Worm (Caenorhabditis elegans) whole organism, midembryonic: Measurements from ENCODE around the gene F45H10.2.

Experiments
- T22C8.4 ChIP-seq: fragments of 200-800 bp; sonication (Bioruptor generic); IDR thresholded peaks from 2 replicates; pipeline ENCODE4 v1.3.6; 2022; ENCODE audit warnings: missing genetic modification characterization, missing compliant biosample characterization
- cog-1 ChIP-seq: sonication (generic microtip); optimal IDR thresholded peaks from 2 replicates; lab custom pipeline; 2016; ENCODE audit warnings: missing genetic modification characterization, missing compliant biosample characterization
- flt-1 ChIP-seq: fragments of 200-800 bp; sonication (Bioruptor generic); IDR thresholded peaks from 2 replicates; pipeline ENCODE4 v1.3.6; 2022; ENCODE audit warnings: missing genetic modification characterization, missing compliant biosample characterization
- klf-2 ChIP-seq: fragments of 200-800 bp; sonication (Bioruptor generic); conservative IDR thresholded peaks from 2 replicates; pipeline ENCODE4 v1.3.6; 2022; ENCODE audit warnings: missing genetic modification reagents, missing genetic modification characterization, missing compliant biosample characterization
- med-1 ChIP-seq: sonication (generic microtip); optimal IDR thresholded peaks from 2 replicates; lab custom pipeline; 2017; ENCODE audit warnings: missing genetic modification characterization, mild to moderate bottlenecking, missing compliant biosample characterization, antibody characterized with exemption, missing genetic modification reagents; ENCODE audit not compliant: insufficient read depth
- ref-1 ChIP-seq: fragments of 200-800 bp; sonication (Bioruptor generic); conservative IDR thresholded peaks from 2 replicates; pipeline ENCODE4 v1.3.6; 2022; ENCODE audit warnings: missing genetic modification reagents, missing genetic modification characterization, missing compliant biosample characterization
- tab-1 ChIP-seq: fragments of 200-800 bp; sonication (Bioruptor generic); IDR thresholded peaks from 2 replicates; pipeline ENCODE4 v1.3.6; 2022; ENCODE audit warnings: missing genetic modification characterization, missing compliant biosample characterization
- ztf-23 ChIP-seq: fragments of 200-800 bp; sonication (Bioruptor generic); IDR thresholded peaks from 2 replicates; pipeline ENCODE4 v1.3.6; 2022; ENCODE audit warnings: missing genetic modification reagents, missing genetic modification characterization, missing compliant biosample characterization
- ztf-29 ChIP-seq: fragments of 200-800 bp; sonication (Bioruptor generic); IDR thresholded peaks from 2 replicates; pipeline ENCODE4 v1.3.6; 2022; ENCODE audit warnings: missing genetic modification reagents, missing genetic modification characterization, missing compliant biosample characterization

F45H10.2 gene

ce11 chrII:13447166-13447643, 45.6 kb downstream of the F45H10.2 start, which contains the start of gene tbc-14:
Gene tbc-14 (minus strand): TSS chrII:13447593.
- no peak for TF ChIP-seq flt-1 (GFP tag; lab: Robert Waterston, UW)
- peak; percentile 75 for TF ChIP-seq T22C8.4 (GFP tag; lab: Robert Waterston, UW)

DNA sequence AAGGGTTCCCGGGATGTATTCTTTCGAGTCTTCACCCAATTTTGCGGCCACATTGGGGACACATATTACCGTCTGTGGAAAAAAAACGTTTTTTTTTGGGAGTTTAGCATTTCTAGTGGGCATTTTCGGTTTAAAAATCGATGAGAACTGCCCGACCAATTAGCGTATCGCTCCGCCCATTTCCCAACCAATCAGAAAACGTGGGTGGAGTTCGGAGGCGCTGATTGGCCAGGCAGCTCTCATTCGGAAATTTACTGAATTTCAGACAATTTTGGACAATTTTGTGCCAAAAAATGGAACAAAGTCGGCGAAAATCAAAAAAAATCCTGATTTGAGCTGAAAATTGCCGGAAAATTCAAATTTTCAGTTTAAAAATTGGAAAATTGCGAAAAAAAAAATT, 46.3 kb downstream of the F45H10.2 start:
- TF ChIP-seq ztf-29 (GFP tag; lab: Robert Waterston, UW) (no peak), flt-1 (GFP tag; lab: Robert Waterston, UW) (no peak), cog-1 (tag; lab: Kevin White, UChicago) (no peak), klf-2 (no peak), ref-1 (no peak), med-1 (GFP tag; lab: Kevin White, UChicago) (no peak), ztf-23 (no peak), T22C8.4 (GFP tag; lab: Robert Waterston, UW) (no peak), tab-1 (GFP tag; lab: Robert Waterston, UW) (no peak)

DNA sequence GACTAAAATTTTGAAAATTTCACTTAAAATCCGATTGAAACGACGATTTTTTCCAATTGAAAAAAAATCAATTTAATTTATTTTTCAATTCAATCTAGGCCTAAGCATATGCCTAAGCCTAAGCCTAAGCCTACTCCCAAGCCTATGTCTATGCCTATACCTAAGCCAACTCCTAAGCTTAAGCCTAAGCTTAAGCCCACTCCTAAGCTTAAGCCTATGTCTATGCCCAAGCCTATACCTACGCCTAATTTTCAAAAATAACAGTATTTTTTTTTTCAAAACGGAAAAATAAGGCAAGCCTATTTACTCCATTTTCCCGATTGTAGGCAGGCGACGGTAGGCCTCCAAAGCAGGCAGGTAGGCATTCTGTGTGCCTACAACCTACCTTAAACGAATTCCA, 48.5 kb downstream of the F45H10.2 start:
- TF ChIP-seq tab-1 (GFP tag; lab: Robert Waterston, UW) (no peak), ref-1 (no peak), T22C8.4 (GFP tag; lab: Robert Waterston, UW) (no peak), ztf-23 (no peak), cog-1 (tag; lab: Kevin White, UChicago) (no peak), med-1 (GFP tag; lab: Kevin White, UChicago) (no peak), klf-2 (no peak), ztf-29 (GFP tag; lab: Robert Waterston, UW) (peak; percentile 54; the same call in 1 of the 2 replicates), flt-1 (GFP tag; lab: Robert Waterston, UW) (no peak)
